Worm (Caenorhabditis elegans): ENCODE measurements around the gene romo-1.

- no peak for TF ChIP-seq athp-1 (tag; optimal IDR thresholded peaks at IDR 0.05)
- TF ChIP-seq B0336.3 (GFP tag; IDR thresholded peaks at IDR 0.05): no peak
- no peak for TF ChIP-seq snpc-4 (GFP tag; optimal IDR thresholded peaks at IDR 0.05)
- no peak for TF ChIP-seq snpc-4 (tag; optimal IDR thresholded peaks at IDR 0.05)
- TF ChIP-seq bed-2 (GFP tag; IDR thresholded peaks at IDR 0.05): no peak
- TF ChIP-seq lin-35 (GFP tag; optimal IDR thresholded peaks at IDR 0.05): no peak
- TF ChIP-seq K11D2.4 (GFP tag; IDR thresholded peaks at IDR 0.05): no peak
- no peak for TF ChIP-seq ama-1 (optimal IDR thresholded peaks at IDR 0.05)
- no peak for TF ChIP-seq ama-1 (GFP tag; optimal IDR thresholded peaks at IDR 0.05)
- TF ChIP-seq snpc-1.3 (tag; optimal IDR thresholded peaks at IDR 0.05; ENCODE audit: insufficient read depth): no peak
- no peak for TF ChIP-seq unc-62 (GFP tag; optimal IDR thresholded peaks at IDR 0.05)
- no peak for TF ChIP-seq unc-130 (GFP tag; optimal IDR thresholded peaks at IDR 0.05)
Measured at ce11 chrII:13230489-13231196, 7.1 kb downstream of the romo-1 start.

Data from whole organism, young adult.